Worm (Caenorhabditis elegans): ENCODE results near the gene cpi-1.

The cpi-1 gene

ce11 chrIV:6079925-6080324, 13.6 kb downstream of the cpi-1 start, which contains the start of gene ugt-19:
Gene ugt-19, minus strand, starts transcription at chrIV:6079952.
- TF ChIP-seq elt-3 (tag; optimal IDR thresholded peaks at IDR 0.05) = peak; percentile 8
- TF ChIP-seq tbx-8 (GFP tag; optimal IDR thresholded peaks at IDR 0.05) = no peak
- TF ChIP-seq ceh-83 (GFP tag; optimal IDR thresholded peaks at IDR 0.05) = no peak

DNA sequence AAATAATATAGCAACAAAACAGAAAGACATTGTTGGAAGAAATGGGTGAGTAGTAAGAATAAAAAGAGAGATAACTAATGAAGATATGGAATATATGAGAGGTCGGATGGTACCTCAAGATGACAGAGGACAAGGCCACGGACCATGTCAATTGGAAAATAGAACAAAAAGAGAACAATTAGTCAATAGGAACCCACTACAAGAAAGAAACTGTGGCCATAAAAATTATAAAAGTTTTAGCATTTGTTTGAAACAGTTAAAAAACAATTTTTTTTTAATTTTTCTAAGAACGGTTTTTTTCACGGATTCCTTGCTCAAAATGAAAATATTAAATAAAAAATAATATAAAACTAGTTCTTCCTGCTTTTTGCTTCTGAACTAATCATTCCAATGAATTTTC, 17.4 kb downstream of the cpi-1 start, which contains the start of gene cpg-20:
TSS of gene cpg-20 (minus strand) at position 101 of the 400 bp plus-strand sequence.
- TF ChIP-seq unc-39 (tag; optimal IDR thresholded peaks at IDR 0.05) (no peak), elt-1 (tag; optimal IDR thresholded peaks at IDR 0.05; ENCODE audit: borderline replicate concordance, insufficient read depth) (no peak), tbx-8 (GFP tag; optimal IDR thresholded peaks at IDR 0.05) (no peak), ceh-43 (GFP tag; optimal IDR thresholded peaks at IDR 0.05) (no peak), drap-1 (GFP tag; optimal IDR thresholded peaks at IDR 0.05) (no peak), ztf-11 (tag; optimal IDR thresholded peaks at IDR 0.05) (no peak), M03D4.4 (tag; optimal IDR thresholded peaks at IDR 0.05) (no peak), sem-2 (GFP tag; optimal IDR thresholded peaks at IDR 0.05) (no peak), blmp-1 (tag; optimal IDR thresholded peaks at IDR 0.05) (no peak), nhr-76 (tag; optimal IDR thresholded peaks at IDR 0.05) (no peak), nhr-2 (tag; optimal IDR thresholded peaks at IDR 0.05) (no peak), mep-1 (tag; optimal IDR thresholded peaks at IDR 0.05) (no peak), sptf-1 (tag; optimal IDR thresholded peaks at IDR 0.05) (no peak), lin-13 (tag; optimal IDR thresholded peaks at IDR 0.05) (no peak), unc-62 (GFP tag; optimal IDR thresholded peaks at IDR 0.05) (no peak)

DNA sequence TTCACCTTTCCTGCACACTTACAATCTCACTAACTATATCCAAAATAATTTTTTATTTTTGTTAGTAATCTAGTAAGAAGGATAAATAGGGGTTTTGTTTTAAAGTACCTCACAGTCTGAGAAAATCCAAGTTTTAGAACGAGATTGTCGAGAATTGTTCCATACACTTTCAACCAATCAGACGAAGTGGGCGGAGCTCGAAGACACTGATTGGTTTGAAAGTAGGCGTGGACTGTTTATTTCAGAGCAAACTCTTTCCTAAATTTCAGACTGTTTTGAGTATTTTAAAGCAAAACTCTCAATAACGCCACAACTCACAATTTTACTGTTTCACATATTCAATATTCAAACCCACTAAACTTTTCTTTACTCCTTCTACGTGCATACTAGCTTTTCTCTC, 22.5 kb downstream of the cpi-1 start:
- TF ChIP-seq elt-1 (tag; optimal IDR thresholded peaks at IDR 0.05; ENCODE audit: borderline replicate concordance, insufficient read depth) (no peak), sptf-1 (tag; optimal IDR thresholded peaks at IDR 0.05) (no peak), unc-39 (tag; optimal IDR thresholded peaks at IDR 0.05) (no peak), nhr-76 (tag; optimal IDR thresholded peaks at IDR 0.05) (no peak), tbx-8 (GFP tag; optimal IDR thresholded peaks at IDR 0.05) (no peak), hlh-1 (tag; optimal IDR thresholded peaks at IDR 0.05) (no peak), ceh-43 (GFP tag; optimal IDR thresholded peaks at IDR 0.05) (no peak), lin-32 (GFP tag; optimal IDR thresholded peaks at IDR 0.05) (no peak), snpc-4 (tag; optimal IDR thresholded peaks at IDR 0.05) (no peak), drap-1 (GFP tag; optimal IDR thresholded peaks at IDR 0.05) (no peak), mab-5 (tag; optimal IDR thresholded peaks at IDR 0.05) (no peak), ceh-83 (GFP tag; optimal IDR thresholded peaks at IDR 0.05) (no peak), sem-2 (GFP tag; optimal IDR thresholded peaks at IDR 0.05) (no peak)

ce11 chrIV:6065186-6065585, 28.3 kb downstream of the cpi-1 start:
- TF ChIP-seq zip-8 (tag; optimal IDR thresholded peaks at IDR 0.05) = no peak
- no peak for TF ChIP-seq ham-2 (GFP tag; optimal IDR thresholded peaks at IDR 0.05)
- no peak for TF ChIP-seq lin-13 (tag; optimal IDR thresholded peaks at IDR 0.05)
- TF ChIP-seq ces-1 (GFP tag; optimal IDR thresholded peaks at IDR 0.05) = peak; percentile 90

ce11 chrIV:6064657-6065056, 28.8 kb downstream of the cpi-1 start:
- TF ChIP-seq unc-39 (tag; optimal IDR thresholded peaks at IDR 0.05) = no peak

- TF ChIP-seq pha-4 (tag; optimal IDR thresholded peaks at IDR 0.05) (no peak), hlh-1 (tag; optimal IDR thresholded peaks at IDR 0.05) (no peak), unc-39 (tag; optimal IDR thresholded peaks at IDR 0.05) (no peak), nhr-12 (tag; optimal IDR thresholded peaks at IDR 0.05) (no peak), nhr-2 (tag; optimal IDR thresholded peaks at IDR 0.05) (no peak), lin-32 (GFP tag; optimal IDR thresholded peaks at IDR 0.05) (no peak), sem-2 (GFP tag; optimal IDR thresholded peaks at IDR 0.05) (no peak), zip-8 (tag; optimal IDR thresholded peaks at IDR 0.05) (no peak), drap-1 (GFP tag; optimal IDR thresholded peaks at IDR 0.05) (no peak)
These were observed 31.4 kb downstream of the cpi-1 start for ce11 chrIV:6062078-6062477.

DNA sequence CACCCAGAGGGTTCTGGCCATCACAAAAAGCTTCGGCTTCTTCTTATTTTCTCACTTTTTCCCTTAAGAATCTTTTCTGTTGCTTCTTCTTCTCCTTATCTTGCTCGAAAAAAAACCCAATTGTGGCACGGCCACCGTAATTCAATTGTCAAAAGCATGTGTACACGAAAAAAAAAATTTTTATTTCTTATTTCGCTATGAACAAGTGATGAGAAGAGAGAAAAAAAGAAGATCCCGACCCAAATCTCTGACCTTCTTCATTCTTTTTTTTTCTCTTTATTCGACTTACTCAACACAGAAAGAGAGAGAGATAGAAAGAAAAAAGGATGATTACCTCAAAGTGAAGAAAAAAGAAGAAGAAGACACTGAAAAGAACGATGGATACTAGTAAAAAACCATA, 32.6 kb downstream of the cpi-1 start:
- TF ChIP-seq snpc-4 (tag; optimal IDR thresholded peaks at IDR 0.05) (no peak), ces-1 (GFP tag; optimal IDR thresholded peaks at IDR 0.05) (peak; percentile 93), blmp-1 (tag; optimal IDR thresholded peaks at IDR 0.05) (no peak), tbx-8 (GFP tag; optimal IDR thresholded peaks at IDR 0.05) (no peak), unc-62 (GFP tag; optimal IDR thresholded peaks at IDR 0.05) (no peak), nhr-76 (tag; optimal IDR thresholded peaks at IDR 0.05) (no peak), mep-1 (tag; optimal IDR thresholded peaks at IDR 0.05) (no peak)
